Fruit fly (Drosophila melanogaster) whole organism, embryonic: ENCODE results near the gene CG6785.
A peak's percentile ranks its signal among the peaks of the same experiment; 100 is the strongest.

Experiments
- CG10147 ChIP-seq: fragments of 200-800 bp; sonication (Bioruptor generic); optimal IDR thresholded peaks from 2 replicates; lab custom pipeline; 2019; ENCODE audit warnings: missing biosample characterization, mild to moderate bottlenecking, missing genetic modification characterization, moderate library complexity
- CG10366 ChIP-seq: fragments of 200-800 bp; sonication (Bioruptor generic); IDR thresholded peaks from 2 replicates; pipeline ENCODE4 v1.3.6; 2022; ENCODE audit warnings: missing biosample characterization, missing genetic modification characterization
- CG12942 ChIP-seq: fragments of 200-800 bp; sonication (Bioruptor generic); optimal IDR thresholded peaks from 3 replicates; lab custom pipeline; 2016; ENCODE audit warnings: missing biosample characterization, missing genetic modification characterization
- CG13624 ChIP-seq: fragments of 200-800 bp; sonication (Bioruptor generic); optimal IDR thresholded peaks from 2 replicates; lab custom pipeline; 2016; ENCODE audit warnings: missing biosample characterization, missing genetic modification characterization
- CG15479 ChIP-seq: fragments of 200-800 bp; sonication (Bioruptor generic); optimal IDR thresholded peaks from 3 replicates; lab custom pipeline; 2019; ENCODE audit warnings: missing biosample characterization, mild to moderate bottlenecking, missing genetic modification characterization, moderate library complexity
- CG16815 ChIP-seq: fragments of 200-800 bp; sonication (Bioruptor generic); optimal IDR thresholded peaks from 3 replicates; lab custom pipeline; 2017; ENCODE audit warnings: missing biosample characterization, mild to moderate bottlenecking, missing genetic modification characterization
- CG17568 ChIP-seq: fragments of 200-800 bp; sonication (Bioruptor generic); optimal IDR thresholded peaks from 2 replicates; lab custom pipeline; 2018; ENCODE audit warnings: missing biosample characterization, mild to moderate bottlenecking, missing genetic modification characterization, moderate library complexity
- CG17802 ChIP-seq: fragments of 200-800 bp; sonication (Bioruptor generic); optimal IDR thresholded peaks from 2 replicates; lab custom pipeline; 2018; ENCODE audit warnings: missing biosample characterization, mild to moderate bottlenecking, missing genetic modification characterization, moderate library complexity
- CG18011 ChIP-seq: fragments of 200-800 bp; sonication (Bioruptor generic); optimal IDR thresholded peaks from 2 replicates; lab custom pipeline; 2017; ENCODE audit warnings: missing biosample characterization, missing genetic modification characterization, mild to moderate bottlenecking, moderate library complexity, missing genotype
- CG1832 ChIP-seq: fragments of 200-800 bp; sonication (Bioruptor generic); optimal IDR thresholded peaks from 2 replicates; lab custom pipeline; 2017; ENCODE audit warnings: missing biosample characterization, mild to moderate bottlenecking, missing genetic modification characterization, inconsistent platforms
- CG2199 ChIP-seq: fragments of 200-800 bp; sonication (Bioruptor generic); IDR thresholded peaks from 3 replicates; pipeline ENCODE4 v1.3.6; 2022; ENCODE audit warnings: missing biosample characterization, missing genetic modification characterization
- CG32532 ChIP-seq: fragments of 200-800 bp; sonication (Bioruptor generic); IDR thresholded peaks from 2 replicates; pipeline ENCODE4 v1.3.6; 2022; ENCODE audit warnings: missing biosample characterization, missing genetic modification characterization
- CG3726 ChIP-seq: fragments of 200-800 bp; sonication (Bioruptor generic); IDR thresholded peaks from 3 replicates; pipeline ENCODE4, ENCODE4 v1.3.6; 2022; ENCODE audit warnings: missing biosample characterization, missing genetic modification characterization
- CG4424 ChIP-seq: fragments of 200-800 bp; sonication (Bioruptor generic); optimal IDR thresholded peaks from 3 replicates; lab custom pipeline; 2016; ENCODE audit warnings: missing biosample characterization, missing genetic modification characterization
- CG5180 ChIP-seq: fragments of 200-800 bp; sonication (Bioruptor generic); optimal IDR thresholded peaks from 3 replicates; lab custom pipeline; 2017; ENCODE audit warnings: missing biosample characterization, missing genetic modification characterization, mild to moderate bottlenecking, moderate library complexity, missing genetic modification reagents
- CG6654 ChIP-seq: fragments of 200-800 bp; sonication (Bioruptor generic); optimal IDR thresholded peaks from 2 replicates; lab custom pipeline; 2017; ENCODE audit warnings: missing biosample characterization, mild to moderate bottlenecking, missing genetic modification characterization
- CG9437 ChIP-seq: fragments of 200-800 bp; sonication (Bioruptor generic); optimal IDR thresholded peaks from 2 replicates; lab custom pipeline; 2018; ENCODE audit warnings: missing biosample characterization, mild to moderate bottlenecking, missing genetic modification characterization
- CTCF ChIP-seq: fragments of 200-800 bp; sonication (Bioruptor generic); optimal IDR thresholded peaks from 2 replicates; lab custom pipeline; 2017; ENCODE audit warnings: missing biosample characterization, mild to moderate bottlenecking, missing genetic modification characterization, moderate library complexity
- Dek ChIP-seq: fragments of 200-800 bp; sonication (Bioruptor generic); optimal IDR thresholded peaks from 3 replicates; lab custom pipeline; 2019; ENCODE audit warnings: missing biosample characterization, mild to moderate bottlenecking, missing genetic modification characterization, moderate library complexity
- Drgx ChIP-seq: fragments of 200-800 bp; sonication (Bioruptor generic); IDR thresholded peaks from 2 replicates; pipeline ENCODE4 v1.3.6; 2022; ENCODE audit warnings: missing biosample characterization, missing genetic modification characterization
- E2f1 ChIP-seq: fragments of 200-800 bp; sonication (Bioruptor generic); IDR thresholded peaks from 2 replicates; pipeline ENCODE4 v1.3.6; 2022; ENCODE audit warnings: missing biosample characterization, missing genetic modification characterization
- HLH4C ChIP-seq: fragments of 200-800 bp; sonication (Bioruptor generic); IDR thresholded peaks from 3 replicates; pipeline ENCODE4 v1.3.6; 2022; ENCODE audit warnings: missing biosample characterization, missing genetic modification characterization; ENCODE audit not compliant: partially characterized antibody
- Hmr ChIP-seq: fragments of 200-800 bp; sonication (Bioruptor generic); optimal IDR thresholded peaks from 3 replicates; lab custom pipeline; 2017; ENCODE audit warnings: mild to moderate bottlenecking, missing biosample characterization, missing genetic modification reagents, missing genetic modification characterization
- MBD-R2 ChIP-seq: fragments of 200-800 bp; sonication (Bioruptor generic); IDR thresholded peaks from 2 replicates; pipeline ENCODE4 v1.3.6; 2022; ENCODE audit warnings: missing biosample characterization, missing genetic modification characterization
- Med ChIP-seq: fragments of 200-800 bp; sonication (Bioruptor generic); peaks from one replicate; lab custom pipeline; 2016; ENCODE audit warnings: missing biosample characterization, missing genetic modification characterization, mild to moderate bottlenecking, inconsistent platforms, moderate library complexity
- Ravus ChIP-seq: fragments of 200-800 bp; sonication (Bioruptor generic); IDR thresholded peaks from 2 replicates; pipeline ENCODE4 v1.3.6; 2022; ENCODE audit warnings: missing biosample characterization, missing genetic modification characterization
- Sox102F ChIP-seq: fragments of 200-800 bp; sonication (Bioruptor generic); optimal IDR thresholded peaks from 2 replicates; lab custom pipeline; 2018; ENCODE audit warnings: missing biosample characterization, mild to moderate bottlenecking, missing genetic modification characterization, moderate library complexity
- Stat92E ChIP-seq, 3 experiments: fragments of >200 bp in 2 of 3; fragments of 200-800 bp in 1 of 3; sonication (Bioruptor generic) in 1 of 3; optimal IDR thresholded peaks; 2 replicates each; lab custom pipeline; 2017 to 2019; ENCODE audit warnings: missing biosample characterization in 3 of 3, missing genetic modification characterization in 3 of 3, mild to moderate bottlenecking in 1 of 3, moderate library complexity in 1 of 3
- Usf ChIP-seq: fragments of 200-800 bp; sonication (Bioruptor generic); optimal IDR thresholded peaks from 2 replicates; lab custom pipeline; 2017; ENCODE audit warnings: missing genotype, missing biosample characterization, missing genetic modification characterization
- amos ChIP-seq: fragments of 200-800 bp; sonication (Bioruptor generic); IDR thresholded peaks from 2 replicates; pipeline ENCODE4 v1.3.6; 2022; ENCODE audit warnings: missing biosample characterization, missing genetic modification characterization; ENCODE audit not compliant: partially characterized antibody
- br ChIP-seq: fragments of >200 bp; optimal IDR thresholded peaks from 2 replicates; lab custom pipeline; 2017
- cg ChIP-seq: fragments of 200-800 bp; sonication (Bioruptor generic); optimal IDR thresholded peaks from 3 replicates; lab custom pipeline; 2019; ENCODE audit warnings: missing biosample characterization, mild to moderate bottlenecking, missing genetic modification characterization, moderate library complexity
- ci ChIP-seq: fragments of 200-800 bp; sonication (Bioruptor generic); IDR thresholded peaks from 3 replicates; pipeline ENCODE4 v1.3.6; 2022; ENCODE audit warnings: missing biosample characterization, missing genetic modification characterization
- crc ChIP-seq: fragments of 200-800 bp; sonication (Bioruptor generic); optimal IDR thresholded peaks from 2 replicates; lab custom pipeline; 2016; ENCODE audit warnings: missing biosample characterization, missing genetic modification characterization
- disco-r ChIP-seq: fragments of 200-800 bp; sonication (Bioruptor generic); optimal IDR thresholded peaks from 2 replicates; lab custom pipeline; 2016; ENCODE audit warnings: missing biosample characterization, missing genetic modification characterization
- dpn ChIP-seq, 2 experiments: fragments of 200-800 bp; sonication (Bioruptor generic); optimal IDR thresholded peaks; 3 replicates each; lab custom pipeline; 2016; ENCODE audit warnings: missing biosample characterization in 2 of 2, missing genetic modification characterization in 2 of 2
- fd102C ChIP-seq: fragments of 200-800 bp; sonication (Bioruptor generic); optimal IDR thresholded peaks from 2 replicates; lab custom pipeline; 2018; ENCODE audit warnings: missing biosample characterization, mild to moderate bottlenecking, missing genetic modification characterization, moderate library complexity
- fd3F ChIP-seq: fragments of 200-800 bp; sonication (Bioruptor generic); optimal IDR thresholded peaks from 2 replicates; lab custom pipeline; 2018; ENCODE audit warnings: missing biosample characterization, mild to moderate bottlenecking, missing genetic modification characterization, moderate library complexity
- gsb ChIP-seq: fragments of 200-800 bp; sonication (Bioruptor generic); IDR thresholded peaks from 2 replicates; pipeline ENCODE4 v1.3.6; 2022; ENCODE audit warnings: missing biosample characterization, missing genetic modification characterization
- jumu ChIP-seq: fragments of 200-800 bp; sonication (Bioruptor generic); optimal IDR thresholded peaks from 3 replicates; lab custom pipeline; 2016; ENCODE audit warnings: missing biosample characterization, missing genetic modification characterization
- nom ChIP-seq: fragments of 200-800 bp; sonication (Bioruptor generic); optimal IDR thresholded peaks from 2 replicates; lab custom pipeline; 2017; ENCODE audit warnings: missing biosample characterization, missing genetic modification characterization, mild to moderate bottlenecking, moderate library complexity, missing genetic modification reagents
- psq ChIP-seq: fragments of 200-800 bp; sonication (Bioruptor generic); optimal IDR thresholded peaks from 2 replicates; lab custom pipeline; 2017; ENCODE audit warnings: missing biosample characterization, missing genetic modification characterization
- slp2 ChIP-seq: fragments of 200-800 bp; sonication (Bioruptor generic); optimal IDR thresholded peaks from 2 replicates; lab custom pipeline; 2016; ENCODE audit warnings: missing biosample characterization, missing genetic modification characterization
- tio ChIP-seq: fragments of 200-800 bp; sonication (Bioruptor generic); optimal IDR thresholded peaks from 2 replicates; lab custom pipeline; 2017; ENCODE audit warnings: missing biosample characterization, missing genetic modification characterization, inconsistent platforms
- usp ChIP-seq: fragments of >200 bp; optimal IDR thresholded peaks from 2 replicates; lab custom pipeline; 2017; ENCODE audit warnings: missing biosample characterization, missing genetic modification characterization
- vfl ChIP-seq: fragments of 200-800 bp; sonication (Bioruptor generic); optimal IDR thresholded peaks from 2 replicates; lab custom pipeline; 2016; ENCODE audit warnings: missing biosample characterization, missing genetic modification characterization
- wor ChIP-seq: fragments of 200-800 bp; sonication (Bioruptor generic); IDR thresholded peaks from 2 replicates; pipeline ENCODE4 v1.3.6; 2022; ENCODE audit warnings: missing biosample characterization, missing genetic modification characterization
- yki ChIP-seq: fragments of >200 bp; optimal IDR thresholded peaks from 3 replicates; lab custom pipeline; 2018
- zfh2 ChIP-seq: fragments of 200-800 bp; sonication (Bioruptor generic); optimal IDR thresholded peaks from 2 replicates; lab custom pipeline; 2016; ENCODE audit warnings: missing biosample characterization, missing genetic modification characterization

CG6785 gene

dm6 chr2L:12045941-12046855 lies 1.2 kb upstream of the CG6785 start, which contains the start of gene CG6770 (continued):
- peak; percentile 43 for TF ChIP-seq CG18011 (GFP tag; lab: Kevin White, UChicago)
- peak; percentile 84 for TF ChIP-seq fd3F (GFP tag; lab: Kevin White, UChicago)
- peak; percentile 19 for TF ChIP-seq CG4424 (GFP tag; lab: Kevin White, UChicago)
- TF ChIP-seq Med (GFP tag; lab: Kevin White, UChicago): peak; percentile 92
- TF ChIP-seq HLH4C: peak; percentile 34; the same call in 2 of the 3 replicates
- TF ChIP-seq E2f1 (GFP tag; lab: Robert Waterston, UW): peak; percentile 84
- TF ChIP-seq disco-r (GFP tag; lab: Kevin White, UChicago): no peak
- TF ChIP-seq Hmr (GFP tag; lab: Kevin White, UChicago): peak; percentile 88
- peak; percentile 79 for TF ChIP-seq gsb (GFP tag; lab: Robert Waterston, UW)
- TF ChIP-seq fd102C (GFP tag; lab: Kevin White, UChicago): no peak
- TF ChIP-seq jumu (GFP tag; lab: Kevin White, UChicago): no peak
- no peak; the same call in 1 of the 2 replicates for TF ChIP-seq Ravus
- TF ChIP-seq CG10366 (GFP tag; lab: Robert Waterston, UW): peak; percentile 87
- TF ChIP-seq Stat92E (GFP tag; optimal IDR thresholded peaks at IDR 0.05; lab: Kevin White, UChicago): no peak
- TF ChIP-seq CG15479: no peak
- peak; percentile 64 for TF ChIP-seq CG5180 (GFP tag; lab: Kevin White, UChicago)
- peak; percentile 33 for TF ChIP-seq CG12942 (GFP tag; lab: Kevin White, UChicago)
- TF ChIP-seq CG17802: no peak
- TF ChIP-seq br (lab: Kevin White, UChicago): no peak
- peak; percentile 84 for TF ChIP-seq CG17568 (GFP tag; lab: Kevin White, UChicago)
- peak; percentile 77 for TF ChIP-seq CG9437 (GFP tag; lab: Kevin White, UChicago)
- TF ChIP-seq Dek (tag; lab: Kevin White, UChicago): peak; percentile 87
- no peak for TF ChIP-seq cg (GFP tag; lab: Kevin White, UChicago)
- TF ChIP-seq ci (GFP tag; lab: Robert Waterston, UW): peak; percentile 89
- no peak; the same call in 1 of the 2 replicates for TF ChIP-seq amos (GFP tag; lab: Robert Waterston, UW)
- peak; percentile 71 for TF ChIP-seq dpn (GFP tag; optimal IDR thresholded peaks at IDR 0.05; lab: Kevin White, UChicago)
- no peak for TF ChIP-seq CG6654 (GFP tag; lab: Kevin White, UChicago)
- peak; percentile 70 for TF ChIP-seq nom (GFP tag; lab: Kevin White, UChicago)
- TF ChIP-seq Sox102F: peak; percentile 79
- TF ChIP-seq yki: no peak
- TF ChIP-seq crc (GFP tag; lab: Kevin White, UChicago): peak; percentile 8
- peak; percentile 35 for TF ChIP-seq CTCF
- peak; percentile 38 for TF ChIP-seq slp2 (GFP tag; lab: Kevin White, UChicago)
- TF ChIP-seq wor: peak; percentile 59
- TF ChIP-seq Drgx (GFP tag; lab: Robert Waterston, UW): peak; percentile 87
- TF ChIP-seq vfl (GFP tag; lab: Kevin White, UChicago): peak; percentile 63
- peak; percentile 64 for TF ChIP-seq tio (GFP tag; lab: Kevin White, UChicago)
- peak; percentile 61; the same call in 1 of the 2 replicates for TF ChIP-seq MBD-R2 (GFP tag; lab: Robert Waterston, UW)
- no peak for TF ChIP-seq CG2199 (GFP tag; lab: Robert Waterston, UW)
- peak; percentile 22 for TF ChIP-seq Usf (GFP tag; lab: Kevin White, UChicago)
- TF ChIP-seq CG3726 (GFP tag; lab: Robert Waterston, UW): peak; percentile 62; the same call in 1 of the 3 replicates
- no peak for TF ChIP-seq CG1832 (GFP tag; lab: Kevin White, UChicago)
- peak; percentile 90 for TF ChIP-seq CG10147 (GFP tag; lab: Kevin White, UChicago)
- no peak for TF ChIP-seq psq (GFP tag; lab: Kevin White, UChicago)
- peak; percentile 92 for TF ChIP-seq CG13624 (GFP tag; lab: Kevin White, UChicago)
- TF ChIP-seq usp (GFP tag; lab: Kevin White, UChicago): no peak
- peak; percentile 2 for TF ChIP-seq CG16815
- TF ChIP-seq CG32532 (GFP tag; lab: Robert Waterston, UW): peak; percentile 92
- peak; percentile 51 for TF ChIP-seq zfh2
